Worm (Caenorhabditis elegans) whole organism, young adult: ENCODE measurements around the gene F31B12.3.

ENCODE experiments used
- C06A6.2 ChIP-seq: fragments of 200-800 bp; sonication (Bioruptor generic); conservative IDR thresholded peaks from 2 replicates; pipeline ENCODE4 v1.3.6; 2022; ENCODE audit warnings: missing genetic modification characterization, missing compliant biosample characterization
- C17E4.6 ChIP-seq: fragments of 200-800 bp; sonication (Bioruptor generic); IDR thresholded peaks from 2 replicates; pipeline ENCODE4 v1.3.6; 2022; ENCODE audit warnings: missing genetic modification reagents, missing genetic modification characterization, missing compliant biosample characterization
- D2030.7 ChIP-seq: fragments of 200-800 bp; sonication (Bioruptor generic); IDR thresholded peaks from 2 replicates; pipeline ENCODE4 v1.3.6; 2022; ENCODE audit warnings: missing genetic modification reagents, missing genetic modification characterization, missing compliant biosample characterization
- F55B11.4 ChIP-seq: sonication (generic microtip); optimal IDR thresholded peaks from 2 replicates; lab custom pipeline; 2016; ENCODE audit warnings: missing compliant biosample characterization, missing genetic modification characterization, borderline replicate concordance; ENCODE audit not compliant: insufficient read depth
- F57C9.4 ChIP-seq: sonication (generic microtip); optimal IDR thresholded peaks from 2 replicates; lab custom pipeline; 2017; ENCODE audit warnings: mild to moderate bottlenecking, missing genetic modification characterization, missing compliant biosample characterization
- Y53G8AR.9 ChIP-seq: fragments of 200-800 bp; sonication (Bioruptor generic); conservative IDR thresholded peaks from 2 replicates; pipeline ENCODE4 v1.3.6; 2022; ENCODE audit warnings: missing genetic modification reagents, missing genetic modification characterization, missing compliant biosample characterization
- aptf-2 ChIP-seq: fragments of 200-800 bp; sonication (Bioruptor generic); conservative IDR thresholded peaks from 2 replicates; pipeline ENCODE4 v1.3.6; 2022; ENCODE audit warnings: missing genetic modification reagents, missing genetic modification characterization, missing compliant biosample characterization
- aptf-3 ChIP-seq: fragments of 200-800 bp; sonication (Bioruptor generic); IDR thresholded peaks from 2 replicates; pipeline ENCODE4 v1.3.6; 2022; ENCODE audit warnings: missing genetic modification characterization, missing compliant biosample characterization
- ccch-3 ChIP-seq: fragments of 200-800 bp; sonication (Bioruptor generic); optimal IDR thresholded peaks from 2 replicates; lab custom pipeline; 2018; ENCODE audit warnings: mild to moderate bottlenecking, missing genetic modification characterization, missing compliant biosample characterization
- cebp-1 ChIP-seq, 2 experiments: fragments of 200-800 bp in 1 of 2; sonication (Bioruptor generic) in 1 of 2; sonication (generic microtip) in 1 of 2; IDR thresholded peaks in 1 of 2; optimal IDR thresholded peaks in 1 of 2; 2 replicates each; pipeline versions ENCODE4 v1.3.6 to Lab custom; 2017 to 2022; ENCODE audit warnings: missing compliant biosample characterization in 2 of 2, missing genetic modification characterization in 2 of 2, mild to moderate bottlenecking in 1 of 2, missing genetic modification reagents in 1 of 2, moderate library complexity in 1 of 2
- ceh-100 ChIP-seq: fragments of 200-800 bp; sonication (Bioruptor generic); IDR thresholded peaks from 2 replicates; pipeline ENCODE4 v1.3.6; 2022; ENCODE audit warnings: missing genetic modification reagents, missing genetic modification characterization, missing compliant biosample characterization
- ceh-58 ChIP-seq: fragments of 200-800 bp; sonication (Bioruptor generic); IDR thresholded peaks from 2 replicates; pipeline ENCODE4 v1.3.6; 2022; ENCODE audit warnings: missing genetic modification characterization, missing compliant biosample characterization
- ceh-79 ChIP-seq: sonication (generic microtip); optimal IDR thresholded peaks from 2 replicates; lab custom pipeline; 2017; ENCODE audit warnings: mild to moderate bottlenecking, missing genetic modification characterization, missing compliant biosample characterization
- die-1 ChIP-seq: sonication (generic microtip); optimal IDR thresholded peaks from 2 replicates; lab custom pipeline; 2016; ENCODE audit warnings: missing genotype, mild to moderate bottlenecking, missing genetic modification characterization, missing compliant biosample characterization
- dox-1 ChIP-seq: fragments of 200-800 bp; sonication (Bioruptor generic); IDR thresholded peaks from 2 replicates; pipeline ENCODE4 v1.3.6; 2022; ENCODE audit warnings: missing genetic modification reagents, missing genetic modification characterization, missing compliant biosample characterization
- dpl-1 ChIP-seq: fragments of 150-350 bp; optimal IDR thresholded peaks from 2 replicates; lab custom pipeline; 2014; ENCODE audit warnings: missing biosample characterization, missing genetic modification reagents, missing genetic modification characterization
- egl-44 ChIP-seq: fragments of 200-800 bp; sonication (Bioruptor generic); IDR thresholded peaks from 2 replicates; pipeline ENCODE4 v1.3.6; 2022; ENCODE audit warnings: missing genetic modification reagents, missing genetic modification characterization, missing compliant biosample characterization
- ekl-4 ChIP-seq: fragments of 200-800 bp; sonication (Bioruptor generic); IDR thresholded peaks from 2 replicates; pipeline ENCODE4 v1.3.6; 2022; ENCODE audit warnings: missing genetic modification reagents, missing genetic modification characterization, missing compliant biosample characterization
- ets-4 ChIP-seq: fragments of 200-800 bp; sonication (Bioruptor generic); optimal IDR thresholded peaks from 2 replicates; lab custom pipeline; 2018; ENCODE audit warnings: mild to moderate bottlenecking, missing genetic modification characterization, missing compliant biosample characterization
- fkh-3 ChIP-seq: sonication (generic microtip); optimal IDR thresholded peaks from 2 replicates; lab custom pipeline; 2016; ENCODE audit warnings: mild to moderate bottlenecking, missing genetic modification characterization, missing compliant biosample characterization
- him-1 ChIP-seq: sonication (generic microtip); optimal IDR thresholded peaks from 2 replicates; lab custom pipeline; 2016; ENCODE audit warnings: missing genotype, missing genetic modification reagents, missing genetic modification characterization, missing compliant biosample characterization
- hmg-1.2 ChIP-seq: fragments of 200-800 bp; sonication (Bioruptor generic); IDR thresholded peaks from 2 replicates; pipeline ENCODE4 v1.3.6; 2022; ENCODE audit warnings: missing genetic modification reagents, missing genetic modification characterization, missing compliant biosample characterization
- let-526 ChIP-seq: fragments of 200-800 bp; sonication (Bioruptor generic); IDR thresholded peaks from 2 replicates; pipeline ENCODE4 v1.3.6; 2022; ENCODE audit warnings: missing genetic modification reagents, missing genetic modification characterization, missing compliant biosample characterization
- let-607 ChIP-seq, 2 experiments: fragments of 200-800 bp in 1 of 2; sonication (Bioruptor generic) in 1 of 2; sonication (generic microtip) in 1 of 2; optimal IDR thresholded peaks; 2 replicates each; lab custom pipeline; 2016 to 2018; ENCODE audit warnings: mild to moderate bottlenecking in 2 of 2, missing compliant biosample characterization in 2 of 2, missing genetic modification characterization in 2 of 2, moderate library complexity in 2 of 2, missing genotype in 1 of 2
- lin-26 ChIP-seq: fragments of 200-800 bp; sonication (Bioruptor generic); IDR thresholded peaks from 2 replicates; pipeline ENCODE4 v1.3.6; 2022; ENCODE audit warnings: missing genetic modification reagents, missing genetic modification characterization, missing compliant biosample characterization
- lin-40 ChIP-seq: sonication (generic microtip); optimal IDR thresholded peaks from 2 replicates; lab custom pipeline; 2016; ENCODE audit warnings: missing genetic modification characterization, mild to moderate bottlenecking, missing compliant biosample characterization, missing genotype, missing genetic modification reagents
- lin-54 ChIP-seq: fragments of 200-800 bp; sonication (Bioruptor generic); optimal IDR thresholded peaks from 2 replicates; lab custom pipeline; 2018; ENCODE audit warnings: mild to moderate bottlenecking, missing genetic modification characterization, missing compliant biosample characterization
- nfya-1 ChIP-seq: sonication (generic microtip); optimal IDR thresholded peaks from 2 replicates; lab custom pipeline; 2017; ENCODE audit warnings: antibody characterized with exemption, missing compliant biosample characterization, missing genetic modification characterization, borderline replicate concordance; ENCODE audit not compliant: insufficient read depth
- nfya-2 ChIP-seq: fragments of 200-800 bp; sonication (Bioruptor generic); IDR thresholded peaks from 2 replicates; pipeline ENCODE4 v1.3.6; 2022; ENCODE audit warnings: missing genetic modification reagents, missing genetic modification characterization, missing compliant biosample characterization
- nfyb-1 ChIP-seq: fragments of 200-800 bp; sonication (Bioruptor generic); IDR thresholded peaks from 2 replicates; pipeline ENCODE4 v1.3.6; 2022; ENCODE audit warnings: missing genetic modification reagents, missing genetic modification characterization, missing compliant biosample characterization
- nhr-27 ChIP-seq: fragments of 200-800 bp; sonication (Bioruptor generic); optimal IDR thresholded peaks from 2 replicates; lab custom pipeline; 2018; ENCODE audit warnings: mild to moderate bottlenecking, missing genetic modification characterization, moderate library complexity, missing compliant biosample characterization
- nhr-90 ChIP-seq: sonication (generic microtip); optimal IDR thresholded peaks from 2 replicates; lab custom pipeline; 2016; ENCODE audit warnings: missing genotype, mild to moderate bottlenecking, missing genetic modification characterization, missing compliant biosample characterization
- rpc-1 ChIP-seq, 2 experiments: fragments of 150-350 bp in 1 of 2; sonication (generic microtip) in 1 of 2; optimal IDR thresholded peaks; 2 replicates each; lab custom pipeline; 2014 to 2018; ENCODE audit warnings: missing biosample characterization in 1 of 2, missing genetic modification characterization in 1 of 2, missing genetic modification reagents in 1 of 2, missing genotype in 1 of 2
- tlf-1 ChIP-seq: fragments of 200-800 bp; sonication (Bioruptor generic); optimal IDR thresholded peaks from 2 replicates; lab custom pipeline; 2018; ENCODE audit warnings: mild to moderate bottlenecking, missing genetic modification characterization, missing compliant biosample characterization
- zfh-2 ChIP-seq: fragments of 200-800 bp; sonication (Bioruptor generic); conservative IDR thresholded peaks from 2 replicates; pipeline ENCODE4 v1.3.6; 2022; ENCODE audit warnings: missing genetic modification reagents, missing genetic modification characterization, missing compliant biosample characterization
- ztf-22 ChIP-seq: fragments of 200-800 bp; sonication (Bioruptor generic); optimal IDR thresholded peaks from 2 replicates; lab custom pipeline; 2018; ENCODE audit warnings: mild to moderate bottlenecking, missing genetic modification characterization, moderate library complexity, missing compliant biosample characterization
- ztf-26 ChIP-seq: sonication (generic microtip); optimal IDR thresholded peaks from 2 replicates; lab custom pipeline; 2017; ENCODE audit warnings: missing genetic modification characterization, missing compliant biosample characterization

Gene F31B12.3

DNA sequence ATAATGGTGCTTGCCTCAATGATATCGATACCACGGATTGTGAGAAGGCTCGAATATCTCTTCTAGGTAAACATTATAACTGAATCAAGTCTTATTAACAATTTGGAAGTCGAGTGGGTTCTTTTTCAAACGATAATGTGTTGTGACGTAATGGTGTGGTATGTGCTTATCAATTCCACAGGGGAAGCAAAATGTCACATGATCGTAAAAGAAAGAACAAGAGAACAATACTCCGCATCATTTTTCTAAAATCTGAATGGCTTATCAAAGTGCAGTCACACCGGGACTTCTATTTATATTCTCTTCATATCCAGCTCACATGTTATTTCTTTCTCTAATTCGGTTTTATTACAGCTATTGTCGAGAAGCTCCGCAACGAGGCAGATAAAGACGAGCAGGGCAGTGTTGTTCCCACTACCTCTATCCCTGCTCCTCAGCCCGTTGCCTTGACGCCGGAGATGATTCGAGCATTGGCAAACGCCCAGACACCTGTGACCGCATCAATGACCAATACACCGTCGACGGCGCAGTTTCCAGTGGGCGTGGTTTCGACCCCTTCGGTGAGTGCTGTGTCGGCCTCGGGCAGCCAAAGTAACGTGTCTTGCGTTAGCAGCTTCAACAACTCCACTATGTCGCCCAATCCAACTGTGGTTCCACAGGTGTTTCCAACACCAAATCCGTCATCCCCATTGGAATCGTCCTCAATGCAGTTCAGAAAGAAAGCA lies 39.7 kb downstream of the F31B12.3 start (continued):
- TF ChIP-seq F55B11.4 (tag; lab: Kevin White, UChicago) (no peak), ztf-26 (tag; lab: Kevin White, UChicago) (no peak), him-1 (no peak), nhr-27 (tag; lab: Kevin White, UChicago) (no peak), hmg-1.2 (GFP tag; lab: Robert Waterston, UW) (no peak), ekl-4 (GFP tag; lab: Robert Waterston, UW) (no peak), nfya-1 (tag; lab: Kevin White, UChicago) (no peak), D2030.7 (GFP tag; lab: Robert Waterston, UW) (no peak), aptf-2 (GFP tag; lab: Robert Waterston, UW) (no peak), dpl-1 (GFP tag; lab: Kevin White, UChicago) (no peak), ceh-79 (tag; lab: Kevin White, UChicago) (no peak), ccch-3 (GFP tag; lab: Kevin White, UChicago) (no peak), ceh-100 (GFP tag; lab: Robert Waterston, UW) (no peak), ztf-22 (GFP tag; lab: Kevin White, UChicago) (no peak), egl-44 (GFP tag; lab: Robert Waterston, UW) (no peak), lin-54 (GFP tag; lab: Kevin White, UChicago) (no peak)

ce11 chrX:10774865-10775264 lies 45.5 kb downstream of the F31B12.3 start:
- TF ChIP-seq dox-1 (GFP tag; lab: Robert Waterston, UW) (no peak), die-1 (no peak), F57C9.4 (tag; lab: Kevin White, UChicago) (no peak), lin-40 (tag; lab: Kevin White, UChicago) (no peak), egl-44 (GFP tag; lab: Robert Waterston, UW) (no peak), ceh-100 (GFP tag; lab: Robert Waterston, UW) (no peak), ets-4 (GFP tag; lab: Kevin White, UChicago) (no peak), Y53G8AR.9 (GFP tag; lab: Robert Waterston, UW) (no peak), C17E4.6 (GFP tag; lab: Robert Waterston, UW) (no peak), zfh-2 (GFP tag; lab: Robert Waterston, UW) (peak; percentile 51; the same call in 1 of the 2 replicates), lin-54 (GFP tag; lab: Kevin White, UChicago) (no peak), let-607 (tag; optimal IDR thresholded peaks at IDR 0.05; lab: Kevin White, UChicago) (no peak), nfya-2 (GFP tag; lab: Robert Waterston, UW) (0 out of 2 replicates have a peak, but pooled peaks have one; percentile 26), nhr-90 (no peak), nfyb-1 (GFP tag; lab: Robert Waterston, UW) (0 out of 2 replicates have a peak, but pooled peaks have one; percentile 10)
- TF ChIP-seq, all 124 proteins: peak for 3

ce11 chrX:10772763-10773162 lies 47.6 kb downstream of the F31B12.3 start:
- TF ChIP-seq ceh-58 = no peak
- peak; percentile 11 for TF ChIP-seq tlf-1 (GFP tag; lab: Kevin White, UChicago)
- TF ChIP-seq cebp-1 (GFP tag; IDR thresholded peaks at IDR 0.05; lab: Robert Waterston, UW) = no peak
- TF ChIP-seq cebp-1 (tag; optimal IDR thresholded peaks at IDR 0.05; lab: Kevin White, UChicago) = peak; percentile 18
- TF ChIP-seq let-526 (GFP tag; lab: Robert Waterston, UW) = peak; percentile 59; the same call in 1 of the 2 replicates
- 0 out of 2 replicates have a peak, but pooled peaks have one; percentile 43 for TF ChIP-seq C06A6.2
- TF ChIP-seq rpc-1 (optimal IDR thresholded peaks at IDR 0.05; lab: Kevin White, UChicago) = no peak
- TF ChIP-seq rpc-1 (tag; optimal IDR thresholded peaks at IDR 0.05; lab: Kevin White, UChicago) = no peak
- no peak for TF ChIP-seq lin-40 (tag; lab: Kevin White, UChicago)
- TF ChIP-seq aptf-3 (GFP tag; lab: Robert Waterston, UW) = no peak
- peak; percentile 9; the same call in 1 of the 2 replicates for TF ChIP-seq lin-26 (GFP tag; lab: Robert Waterston, UW)
- TF ChIP-seq fkh-3 (tag; lab: Kevin White, UChicago) = no peak
- peak; percentile 17 for TF ChIP-seq ztf-26 (tag; lab: Kevin White, UChicago)
